Worm (Caenorhabditis elegans) whole organism, L4/young adult: ENCODE data around the gene sms-2.

Source experiments
- W03F9.2 ChIP-seq: fragments of 150-350 bp; optimal IDR thresholded peaks from 2 replicates; lab custom pipeline; 2014; ENCODE audit warnings: missing biosample characterization, missing genetic modification characterization
- dao-5 ChIP-seq: sonication (generic microtip); optimal IDR thresholded peaks from 2 replicates; lab custom pipeline; 2016; ENCODE audit warnings: missing genotype, missing genetic modification characterization, moderate library complexity, missing compliant biosample characterization
- him-1 ChIP-seq: sonication (generic microtip); optimal IDR thresholded peaks from 2 replicates; lab custom pipeline; 2016; ENCODE audit warnings: missing genotype, missing genetic modification reagents, missing genetic modification characterization, missing compliant biosample characterization

DNA sequence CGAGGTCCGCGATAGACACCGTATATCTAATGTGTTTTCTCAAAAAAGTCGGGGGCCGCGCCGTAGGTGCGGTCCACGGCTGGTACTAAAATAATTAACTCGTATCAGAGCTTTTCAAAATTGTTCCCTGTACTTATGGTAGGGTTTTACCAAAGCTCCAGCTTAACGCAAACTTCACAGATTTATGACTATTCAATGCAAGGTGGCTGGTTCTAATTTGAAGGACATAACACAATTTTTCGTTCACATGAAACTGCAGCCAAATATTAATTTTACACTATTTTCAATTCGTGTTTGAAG is 26.5 kb upstream of the sms-2 start:
- TF ChIP-seq him-1 = no peak
- TF ChIP-seq dao-5 (tag; lab: Kevin White, UChicago) = no peak
- TF ChIP-seq W03F9.2 (tag; lab: Kevin White, UChicago) = no peak
